Fruit fly (Drosophila melanogaster) whole organism, embryonic: ENCODE results near the gene PH4alphaEFB.

Source experiments
- Ada2b ChIP-seq: fragments of 200-800 bp; sonication (Bioruptor generic); IDR thresholded peaks from 2 replicates; pipeline ENCODE4 v1.3.6; 2022; ENCODE audit warnings: missing biosample characterization, missing genetic modification characterization
- Aef1 ChIP-seq: fragments of 200-800 bp; sonication (Bioruptor generic); IDR thresholded peaks from 3 replicates; pipeline ENCODE4 v1.3.6; 2022; ENCODE audit warnings: missing biosample characterization, missing genetic modification characterization
- B-H2 ChIP-seq: fragments of 200-800 bp; sonication (Bioruptor generic); optimal IDR thresholded peaks from 2 replicates; lab custom pipeline; 2018; ENCODE audit warnings: missing biosample characterization, mild to moderate bottlenecking, missing genetic modification characterization
- CG11085 ChIP-seq: fragments of 200-800 bp; sonication (Bioruptor generic); IDR thresholded peaks from 2 replicates; pipeline ENCODE4 v1.3.6; 2022; ENCODE audit warnings: missing biosample characterization, missing genetic modification characterization
- CG11504 ChIP-seq: fragments of 200-800 bp; sonication (Bioruptor generic); optimal IDR thresholded peaks from 3 replicates; lab custom pipeline; 2019; ENCODE audit warnings: missing biosample characterization, mild to moderate bottlenecking, missing genetic modification characterization, moderate library complexity
- CG11695 ChIP-seq: fragments of 200-800 bp; sonication (Bioruptor generic); IDR thresholded peaks from 3 replicates; pipeline ENCODE4 v1.3.6; 2022; ENCODE audit warnings: missing biosample characterization, missing genetic modification characterization
- CG12391 ChIP-seq: fragments of 200-800 bp; sonication (Bioruptor generic); optimal IDR thresholded peaks from 3 replicates; lab custom pipeline; 2018; ENCODE audit warnings: missing biosample characterization, mild to moderate bottlenecking, missing genetic modification characterization, moderate library complexity
- CG14667 ChIP-seq: fragments of 200-800 bp; sonication (Bioruptor generic); IDR thresholded peaks from 2 replicates; pipeline ENCODE4 v1.3.6; 2022; ENCODE audit warnings: missing biosample characterization, missing genetic modification characterization
- CG15479 ChIP-seq: fragments of 200-800 bp; sonication (Bioruptor generic); optimal IDR thresholded peaks from 3 replicates; lab custom pipeline; 2019; ENCODE audit warnings: missing biosample characterization, mild to moderate bottlenecking, missing genetic modification characterization, moderate library complexity
- CG15601 ChIP-seq: fragments of 200-800 bp; sonication (Bioruptor generic); optimal IDR thresholded peaks from 3 replicates; lab custom pipeline; 2019; ENCODE audit warnings: missing biosample characterization, mild to moderate bottlenecking, missing genetic modification characterization, moderate library complexity
- CG16863 ChIP-seq: fragments of 200-800 bp; sonication (Bioruptor generic); optimal IDR thresholded peaks from 3 replicates; lab custom pipeline; 2016; ENCODE audit warnings: missing biosample characterization, missing genetic modification characterization
- CG17829 ChIP-seq: fragments of 200-800 bp; optimal IDR thresholded peaks from 2 replicates; lab custom pipeline; 2019; ENCODE audit warnings: missing biosample characterization, mild to moderate bottlenecking, missing genetic modification characterization, moderate library complexity
- CG34224 ChIP-seq: fragments of 200-800 bp; sonication (Bioruptor generic); IDR thresholded peaks from 3 replicates; pipeline ENCODE4 v1.3.6; 2022; ENCODE audit warnings: missing biosample characterization, missing genetic modification characterization; ENCODE audit not compliant: partially characterized antibody
- CG3726 ChIP-seq: fragments of 200-800 bp; sonication (Bioruptor generic); IDR thresholded peaks from 3 replicates; pipeline ENCODE4, ENCODE4 v1.3.6; 2022; ENCODE audit warnings: missing biosample characterization, missing genetic modification characterization
- CG4820 ChIP-seq: fragments of 200-800 bp; sonication (Bioruptor generic); optimal IDR thresholded peaks from 3 replicates; lab custom pipeline; 2016; ENCODE audit warnings: missing biosample characterization, missing genetic modification characterization
- CG6683 ChIP-seq: fragments of 200-800 bp; sonication (Bioruptor generic); optimal IDR thresholded peaks from 2 replicates; lab custom pipeline; 2017; ENCODE audit warnings: missing biosample characterization, mild to moderate bottlenecking, missing genetic modification characterization, missing genetic modification reagents
- CG6791 ChIP-seq: fragments of 200-800 bp; sonication (Bioruptor generic); IDR thresholded peaks from 3 replicates; pipeline ENCODE4 v1.3.6; 2022; ENCODE audit warnings: missing biosample characterization, missing genetic modification characterization; ENCODE audit not compliant: partially characterized antibody
- CG7745 ChIP-seq: fragments of 200-800 bp; sonication (Bioruptor generic); optimal IDR thresholded peaks from 2 replicates; lab custom pipeline; 2018; ENCODE audit warnings: missing biosample characterization, mild to moderate bottlenecking, missing genetic modification characterization, moderate library complexity
- CG8359 ChIP-seq: fragments of 200-800 bp; sonication (Bioruptor generic); optimal IDR thresholded peaks from 2 replicates; lab custom pipeline; 2017; ENCODE audit warnings: missing biosample characterization, mild to moderate bottlenecking, missing genetic modification characterization, borderline replicate concordance
- CG8944 ChIP-seq: fragments of 200-800 bp; sonication (Bioruptor generic); optimal IDR thresholded peaks from 3 replicates; lab custom pipeline; 2016; ENCODE audit warnings: missing biosample characterization, missing genetic modification characterization
- CHES-1-like ChIP-seq: fragments of 200-800 bp; sonication (Bioruptor generic); optimal IDR thresholded peaks from 2 replicates; lab custom pipeline; 2016; ENCODE audit warnings: missing biosample characterization, missing genetic modification characterization
- Camta ChIP-seq: fragments of 200-800 bp; sonication (Bioruptor generic); optimal IDR thresholded peaks from 2 replicates; lab custom pipeline; 2016; ENCODE audit warnings: missing biosample characterization, missing genetic modification characterization
- D19A ChIP-seq: fragments of 200-800 bp; optimal IDR thresholded peaks from 3 replicates; lab custom pipeline; 2019; ENCODE audit warnings: missing biosample characterization, mild to moderate bottlenecking, missing genetic modification characterization, moderate library complexity
- Dref ChIP-seq: fragments of 200-800 bp; sonication (Bioruptor generic); IDR thresholded peaks from 2 replicates; pipeline ENCODE4 v1.3.6; 2022; ENCODE audit warnings: missing biosample characterization, missing genetic modification characterization
- Fer1 ChIP-seq: fragments of 200-800 bp; sonication (Bioruptor generic); optimal IDR thresholded peaks from 2 replicates; lab custom pipeline; 2017; ENCODE audit warnings: missing biosample characterization, mild to moderate bottlenecking, missing genetic modification characterization
- HLH4C ChIP-seq: fragments of 200-800 bp; sonication (Bioruptor generic); IDR thresholded peaks from 3 replicates; pipeline ENCODE4 v1.3.6; 2022; ENCODE audit warnings: missing biosample characterization, missing genetic modification characterization; ENCODE audit not compliant: partially characterized antibody
- HmgD ChIP-seq: fragments of 200-800 bp; sonication (Bioruptor generic); optimal IDR thresholded peaks from 3 replicates; lab custom pipeline; 2016; ENCODE audit warnings: missing biosample characterization, missing genetic modification characterization
- MTF-1 ChIP-seq: fragments of 200-800 bp; sonication (Bioruptor generic); optimal IDR thresholded peaks from 2 replicates; lab custom pipeline; 2018; ENCODE audit warnings: missing biosample characterization, mild to moderate bottlenecking, missing genetic modification characterization, borderline replicate concordance
- Rfx ChIP-seq: fragments of 200-800 bp; sonication (Bioruptor generic); IDR thresholded peaks from 2 replicates; pipeline ENCODE4 v1.3.6; 2022; ENCODE audit warnings: missing biosample characterization, missing genetic modification characterization
- Scr ChIP-seq: fragments of 200-800 bp; sonication (Bioruptor generic); IDR thresholded peaks from 2 replicates; pipeline ENCODE4 v1.3.6; 2022; ENCODE audit warnings: missing biosample characterization, missing genetic modification characterization; ENCODE audit not compliant: partially characterized antibody
- abd-A ChIP-seq: fragments of 200-800 bp; sonication (Bioruptor generic); optimal IDR thresholded peaks from 3 replicates; lab custom pipeline; 2019; ENCODE audit warnings: missing biosample characterization, mild to moderate bottlenecking, missing genetic modification characterization, moderate library complexity
- amos ChIP-seq: fragments of 200-800 bp; sonication (Bioruptor generic); IDR thresholded peaks from 2 replicates; pipeline ENCODE4 v1.3.6; 2022; ENCODE audit warnings: missing biosample characterization, missing genetic modification characterization; ENCODE audit not compliant: partially characterized antibody
- crc ChIP-seq: fragments of 200-800 bp; sonication (Bioruptor generic); optimal IDR thresholded peaks from 2 replicates; lab custom pipeline; 2016; ENCODE audit warnings: missing biosample characterization, missing genetic modification characterization
- croc ChIP-seq: fragments of 200-800 bp; sonication (Bioruptor generic); conservative IDR thresholded peaks from 3 replicates; pipeline ENCODE4 v1.3.6; 2022; ENCODE audit warnings: missing biosample characterization, missing genetic modification characterization
- cwo ChIP-seq: fragments of 200-800 bp; sonication (Bioruptor generic); optimal IDR thresholded peaks from 3 replicates; lab custom pipeline; 2017; ENCODE audit warnings: missing biosample characterization, missing genetic modification characterization, mild to moderate bottlenecking, moderate library complexity, missing genetic modification reagents
- danr ChIP-seq: fragments of 200-800 bp; sonication (Bioruptor generic); IDR thresholded peaks from 2 replicates; pipeline ENCODE4 v1.3.6; 2022; ENCODE audit warnings: missing biosample characterization, missing genetic modification characterization
- disco-r ChIP-seq: fragments of 200-800 bp; sonication (Bioruptor generic); optimal IDR thresholded peaks from 2 replicates; lab custom pipeline; 2016; ENCODE audit warnings: missing biosample characterization, missing genetic modification characterization
- grn ChIP-seq: fragments of 200-800 bp; sonication (Bioruptor generic); optimal IDR thresholded peaks from 3 replicates; lab custom pipeline; 2017; ENCODE audit warnings: missing biosample characterization, missing genetic modification characterization
- her ChIP-seq: fragments of 200-800 bp; sonication (Bioruptor generic); optimal IDR thresholded peaks from 2 replicates; lab custom pipeline; 2016; ENCODE audit warnings: missing biosample characterization, missing genetic modification characterization
- lmd ChIP-seq: fragments of 200-800 bp; sonication (Bioruptor generic); IDR thresholded peaks from 2 replicates; pipeline ENCODE4 v1.3.6; 2022; ENCODE audit warnings: missing biosample characterization, missing genetic modification characterization
- phol ChIP-seq: fragments of 200-800 bp; sonication (Bioruptor generic); optimal IDR thresholded peaks from 3 replicates; lab custom pipeline; 2018; ENCODE audit warnings: missing biosample characterization, mild to moderate bottlenecking, missing genetic modification characterization, moderate library complexity
- schlank ChIP-seq: fragments of 200-800 bp; sonication (Bioruptor generic); optimal IDR thresholded peaks from 2 replicates; lab custom pipeline; 2018; ENCODE audit warnings: missing biosample characterization, mild to moderate bottlenecking, missing genetic modification characterization
- sim ChIP-seq: fragments of 200-800 bp; sonication (Bioruptor generic); IDR thresholded peaks from 2 replicates; pipeline ENCODE4 v1.3.6; 2022; ENCODE audit warnings: missing biosample characterization, missing genetic modification characterization
- sima ChIP-seq: fragments of 200-800 bp; sonication (Bioruptor generic); optimal IDR thresholded peaks from 2 replicates; lab custom pipeline; 2016; ENCODE audit warnings: missing biosample characterization, missing genetic modification characterization
- sob ChIP-seq: fragments of 200-800 bp; sonication (Bioruptor generic); IDR thresholded peaks from 2 replicates; pipeline ENCODE4 v1.3.6; 2022; ENCODE audit warnings: missing biosample characterization, missing genetic modification characterization
- sqz ChIP-seq: fragments of 200-800 bp; sonication (Bioruptor generic); optimal IDR thresholded peaks from 3 replicates; lab custom pipeline; 2018; ENCODE audit warnings: missing biosample characterization, mild to moderate bottlenecking, missing genetic modification characterization
- sug ChIP-seq: fragments of 200-800 bp; optimal IDR thresholded peaks from 2 replicates; lab custom pipeline; 2019; ENCODE audit warnings: missing biosample characterization, mild to moderate bottlenecking, missing genetic modification characterization, moderate library complexity
- tna ChIP-seq: fragments of 200-800 bp; sonication (Bioruptor generic); IDR thresholded peaks from 2 replicates; pipeline ENCODE4 v1.3.6; 2022; ENCODE audit warnings: missing biosample characterization, missing genetic modification characterization; ENCODE audit not compliant: partially characterized antibody
- toy ChIP-seq: fragments of 200-800 bp; sonication (Bioruptor generic); IDR thresholded peaks from 2 replicates; pipeline ENCODE4 v1.3.6; 2022; ENCODE audit warnings: missing biosample characterization, missing genetic modification characterization
- vvl ChIP-seq: fragments of 200-800 bp; sonication (Bioruptor generic); IDR thresholded peaks from 2 replicates; pipeline ENCODE4 v1.3.6; 2022; ENCODE audit warnings: missing biosample characterization, missing genetic modification characterization
- zen2 ChIP-seq: fragments of 200-800 bp; sonication (Bioruptor generic); IDR thresholded peaks from 3 replicates; pipeline ENCODE4 v1.3.6; 2022; ENCODE audit warnings: missing biosample characterization, missing genetic modification characterization; ENCODE audit not compliant: partially characterized antibody

Gene PH4alphaEFB

DNA sequence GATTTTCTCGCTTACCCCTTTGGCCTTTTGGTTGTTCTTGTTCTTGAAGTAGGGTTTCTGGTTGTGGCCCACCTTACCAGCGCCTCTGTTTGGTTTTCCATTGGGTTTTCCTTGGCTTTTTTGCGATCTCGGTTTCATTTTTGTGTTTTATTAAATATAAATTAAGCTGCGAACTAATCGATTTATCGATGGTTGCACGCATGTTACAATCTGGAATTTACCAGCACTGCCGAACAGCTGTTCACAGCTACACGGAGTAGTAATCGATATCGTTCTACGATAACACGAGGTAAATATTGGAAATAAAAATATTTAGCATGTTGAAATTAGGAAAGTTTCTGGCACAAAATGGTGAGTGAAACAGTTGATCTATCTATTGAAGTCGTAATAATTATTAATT lies 42.2 kb upstream of the PH4alphaEFB start, which contains the start of the genes CG15535 and mRpS18C (continued):
- peak; percentile 83 for TF ChIP-seq CG6791 (GFP tag; lab: Robert Waterston, UW)
- TF ChIP-seq vvl (GFP tag; lab: Robert Waterston, UW), result peak; percentile 35; the same call in 1 of the 2 replicates
- peak; percentile 64 for TF ChIP-seq tna (GFP tag; lab: Robert Waterston, UW)
- no peak for TF ChIP-seq CG14667 (GFP tag; lab: Robert Waterston, UW)
- TF ChIP-seq zen2 (GFP tag; lab: Robert Waterston, UW), result peak; percentile 83
- TF ChIP-seq B-H2, result peak; percentile 67
- TF ChIP-seq sima, result no peak
- no peak for TF ChIP-seq CG16863 (GFP tag; lab: Kevin White, UChicago)
- TF ChIP-seq crc (GFP tag; lab: Kevin White, UChicago), result no peak
- TF ChIP-seq MTF-1 (GFP tag; lab: Kevin White, UChicago), result peak; percentile 11
- TF ChIP-seq HLH4C (GFP tag; lab: Robert Waterston, UW), result peak; percentile 81
- no peak for TF ChIP-seq sqz (GFP tag; lab: Kevin White, UChicago)
- no peak for TF ChIP-seq CG11695
- no peak for TF ChIP-seq toy (GFP tag; lab: Robert Waterston, UW)
- no peak for TF ChIP-seq cwo (GFP tag; lab: Kevin White, UChicago)
- peak; percentile 78 for TF ChIP-seq amos (GFP tag; lab: Robert Waterston, UW)
- no peak for TF ChIP-seq CG3726
- TF ChIP-seq Rfx (GFP tag; lab: Robert Waterston, UW), result peak; percentile 34; the same call in 1 of the 2 replicates
- no peak for TF ChIP-seq croc (GFP tag; lab: Robert Waterston, UW)
- no peak for TF ChIP-seq sob (GFP tag; lab: Robert Waterston, UW)
- TF ChIP-seq CG11504 (tag; lab: Kevin White, UChicago), result no peak
- no peak for TF ChIP-seq CG7745 (tag; lab: Kevin White, UChicago)
- TF ChIP-seq CHES-1-like, result peak; percentile 15
- TF ChIP-seq grn (GFP tag; lab: Kevin White, UChicago), result no peak
- no peak for TF ChIP-seq CG6683 (GFP tag; lab: Kevin White, UChicago)
- no peak for TF ChIP-seq CG8944
- no peak for TF ChIP-seq lmd (GFP tag; lab: Robert Waterston, UW)
- no peak for TF ChIP-seq CG15479 (GFP tag; lab: Kevin White, UChicago)
- no peak for TF ChIP-seq HmgD (GFP tag; lab: Kevin White, UChicago)
- no peak for TF ChIP-seq Aef1 (GFP tag; lab: Robert Waterston, UW)
- TF ChIP-seq CG34224, result peak; percentile 84
- TF ChIP-seq CG15601 (tag; lab: Kevin White, UChicago), result no peak
- peak; percentile 89 for TF ChIP-seq Dref (GFP tag; lab: Robert Waterston, UW)
- TF ChIP-seq Fer1 (GFP tag; lab: Kevin White, UChicago), result peak; percentile 12
- peak; percentile 31 for TF ChIP-seq CG17829
- TF ChIP-seq Ada2b, result no peak
- TF ChIP-seq sug (tag; lab: Kevin White, UChicago), result peak; percentile 22
- TF ChIP-seq CG8359, result no peak
- TF ChIP-seq D19A (tag; lab: Kevin White, UChicago), result no peak
- TF ChIP-seq disco-r (GFP tag; lab: Kevin White, UChicago), result no peak
- no peak for TF ChIP-seq CG11085 (GFP tag; lab: Robert Waterston, UW)
- TF ChIP-seq CG12391 (tag; lab: Kevin White, UChicago), result no peak
- TF ChIP-seq Scr (GFP tag; lab: Robert Waterston, UW), result peak; percentile 75
- TF ChIP-seq sim (GFP tag; lab: Robert Waterston, UW), result no peak
- no peak for TF ChIP-seq schlank (tag; lab: Kevin White, UChicago)
- no peak for TF ChIP-seq Camta (GFP tag; lab: Kevin White, UChicago)
- TF ChIP-seq abd-A (tag; lab: Kevin White, UChicago), result no peak
- TF ChIP-seq CG4820 (GFP tag; lab: Kevin White, UChicago), result no peak
- TF ChIP-seq phol (tag; lab: Kevin White, UChicago), result peak; percentile 22
- TF ChIP-seq her (GFP tag; lab: Kevin White, UChicago), result no peak
- TF ChIP-seq danr (GFP tag; lab: Robert Waterston, UW), result no peak
